Worm (Caenorhabditis elegans) whole organism, young adult: ENCODE measurements around the gene cdh-3.

Experiments
- B0261.1 ChIP-seq: sonication (generic microtip); optimal IDR thresholded peaks from 2 replicates; lab custom pipeline; 2016; ENCODE audit warnings: mild to moderate bottlenecking, missing genetic modification characterization, moderate library complexity, missing compliant biosample characterization
- B0336.3 ChIP-seq: fragments of 200-800 bp; sonication (Bioruptor generic); IDR thresholded peaks from 2 replicates; pipeline ENCODE4 v1.3.6; 2022; ENCODE audit warnings: missing genetic modification characterization, missing compliant biosample characterization
- C17E4.6 ChIP-seq: fragments of 200-800 bp; sonication (Bioruptor generic); IDR thresholded peaks from 2 replicates; pipeline ENCODE4 v1.3.6; 2022; ENCODE audit warnings: missing genetic modification reagents, missing genetic modification characterization, missing compliant biosample characterization
- F22D6.2 ChIP-seq: sonication (generic microtip); optimal IDR thresholded peaks from 2 replicates; lab custom pipeline; 2016; ENCODE audit warnings: mild to moderate bottlenecking, missing genetic modification characterization, missing compliant biosample characterization
- F23B12.7 ChIP-seq: sonication (generic microtip); optimal IDR thresholded peaks from 2 replicates; lab custom pipeline; 2017; ENCODE audit warnings: missing genetic modification characterization, mild to moderate bottlenecking, missing compliant biosample characterization, antibody characterized with exemption, moderate library complexity; ENCODE audit not compliant: insufficient read depth
- F39B2.1 ChIP-seq: fragments of 200-800 bp; sonication (Bioruptor generic); IDR thresholded peaks from 2 replicates; pipeline ENCODE4 v1.3.6; 2022; ENCODE audit warnings: missing genetic modification reagents, missing genetic modification characterization, missing compliant biosample characterization
- F49E8.2 ChIP-seq: sonication (generic microtip); optimal IDR thresholded peaks from 3 replicates; lab custom pipeline; 2017; ENCODE audit warnings: missing genetic modification characterization, mild to moderate bottlenecking, missing compliant biosample characterization, antibody characterized with exemption, moderate library complexity; ENCODE audit not compliant: insufficient read depth
- F57A8.1 ChIP-seq: fragments of 200-800 bp; sonication (Bioruptor generic); optimal IDR thresholded peaks from 2 replicates; lab custom pipeline; 2018; ENCODE audit warnings: mild to moderate bottlenecking, missing genetic modification characterization, moderate library complexity, missing compliant biosample characterization
- F57C9.4 ChIP-seq: sonication (generic microtip); optimal IDR thresholded peaks from 2 replicates; lab custom pipeline; 2017; ENCODE audit warnings: mild to moderate bottlenecking, missing genetic modification characterization, missing compliant biosample characterization
- K11D2.4 ChIP-seq: fragments of 200-800 bp; sonication (Bioruptor generic); IDR thresholded peaks from 2 replicates; pipeline ENCODE4 v1.3.6; 2022; ENCODE audit warnings: missing genetic modification reagents, missing genetic modification characterization, missing compliant biosample characterization
- T26A5.8 ChIP-seq: sonication (generic microtip); optimal IDR thresholded peaks from 2 replicates; lab custom pipeline; 2016; ENCODE audit warnings: missing genetic modification characterization, missing compliant biosample characterization
- Y67H2A.10 ChIP-seq: fragments of 200-800 bp; sonication (Bioruptor generic); conservative IDR thresholded peaks from 2 replicates; pipeline ENCODE4 v1.3.6; 2022; ENCODE audit warnings: missing genetic modification reagents, missing genetic modification characterization, missing compliant biosample characterization
- Y79H2A.3 ChIP-seq: fragments of 200-800 bp; sonication (Bioruptor generic); conservative IDR thresholded peaks from 2 replicates; pipeline ENCODE4 v1.3.6; 2022; ENCODE audit warnings: missing genetic modification reagents, missing genetic modification characterization, missing compliant biosample characterization
- aptf-3 ChIP-seq: fragments of 200-800 bp; sonication (Bioruptor generic); IDR thresholded peaks from 2 replicates; pipeline ENCODE4 v1.3.6; 2022; ENCODE audit warnings: missing genetic modification characterization, missing compliant biosample characterization
- athp-1 ChIP-seq: sonication (generic microtip); optimal IDR thresholded peaks from 2 replicates; lab custom pipeline; 2017; ENCODE audit warnings: mild to moderate bottlenecking, missing genetic modification characterization, missing compliant biosample characterization
- ccch-3 ChIP-seq: fragments of 200-800 bp; sonication (Bioruptor generic); optimal IDR thresholded peaks from 2 replicates; lab custom pipeline; 2018; ENCODE audit warnings: mild to moderate bottlenecking, missing genetic modification characterization, missing compliant biosample characterization
- ceh-100 ChIP-seq: fragments of 200-800 bp; sonication (Bioruptor generic); IDR thresholded peaks from 2 replicates; pipeline ENCODE4 v1.3.6; 2022; ENCODE audit warnings: missing genetic modification reagents, missing genetic modification characterization, missing compliant biosample characterization
- ceh-27 ChIP-seq: fragments of 200-800 bp; sonication (Bioruptor generic); optimal IDR thresholded peaks from 2 replicates; lab custom pipeline; 2018; ENCODE audit warnings: mild to moderate bottlenecking, missing genetic modification characterization, moderate library complexity, missing compliant biosample characterization
- die-1 ChIP-seq: sonication (generic microtip); optimal IDR thresholded peaks from 2 replicates; lab custom pipeline; 2016; ENCODE audit warnings: missing genotype, mild to moderate bottlenecking, missing genetic modification characterization, missing compliant biosample characterization
- dox-1 ChIP-seq: fragments of 200-800 bp; sonication (Bioruptor generic); IDR thresholded peaks from 2 replicates; pipeline ENCODE4 v1.3.6; 2022; ENCODE audit warnings: missing genetic modification reagents, missing genetic modification characterization, missing compliant biosample characterization
- egrh-3 ChIP-seq: fragments of 200-800 bp; sonication (Bioruptor generic); IDR thresholded peaks from 2 replicates; pipeline ENCODE4 v1.3.6; 2022; ENCODE audit warnings: missing genetic modification reagents, missing genetic modification characterization, missing compliant biosample characterization
- fkh-3 ChIP-seq: sonication (generic microtip); optimal IDR thresholded peaks from 2 replicates; lab custom pipeline; 2016; ENCODE audit warnings: mild to moderate bottlenecking, missing genetic modification characterization, missing compliant biosample characterization
- hlh-26 ChIP-seq: fragments of 200-800 bp; sonication (Bioruptor generic); conservative IDR thresholded peaks from 2 replicates; pipeline ENCODE4 v1.3.6; 2022; ENCODE audit warnings: missing genetic modification reagents, missing genetic modification characterization, missing compliant biosample characterization
- hmg-20 ChIP-seq: fragments of 200-800 bp; sonication (Bioruptor generic); IDR thresholded peaks from 2 replicates; pipeline ENCODE4 v1.3.6; 2022; ENCODE audit warnings: missing genetic modification reagents, missing genetic modification characterization, missing compliant biosample characterization
- lag-1 ChIP-seq: fragments of 200-800 bp; sonication (Bioruptor generic); IDR thresholded peaks from 2 replicates; pipeline ENCODE4 v1.3.6; 2022; ENCODE audit warnings: missing genetic modification reagents, missing genetic modification characterization, missing compliant biosample characterization
- lin-26 ChIP-seq: fragments of 200-800 bp; sonication (Bioruptor generic); IDR thresholded peaks from 2 replicates; pipeline ENCODE4 v1.3.6; 2022; ENCODE audit warnings: missing genetic modification reagents, missing genetic modification characterization, missing compliant biosample characterization
- lin-40 ChIP-seq: sonication (generic microtip); optimal IDR thresholded peaks from 2 replicates; lab custom pipeline; 2016; ENCODE audit warnings: missing genetic modification characterization, mild to moderate bottlenecking, missing compliant biosample characterization, missing genotype, missing genetic modification reagents
- lir-1 ChIP-seq: fragments of 200-800 bp; sonication (Bioruptor generic); conservative IDR thresholded peaks from 2 replicates; pipeline ENCODE4 v1.3.6; 2022; ENCODE audit warnings: missing genetic modification reagents, missing genetic modification characterization, missing compliant biosample characterization
- lsl-1 ChIP-seq: fragments of 200-800 bp; sonication (Bioruptor generic); optimal IDR thresholded peaks from 2 replicates; lab custom pipeline; 2018; ENCODE audit warnings: mild to moderate bottlenecking, missing genetic modification characterization, moderate library complexity, missing compliant biosample characterization
- lsy-27 ChIP-seq: sonication (generic microtip); optimal IDR thresholded peaks from 2 replicates; lab custom pipeline; 2017; ENCODE audit warnings: missing genetic modification characterization, mild to moderate bottlenecking, missing compliant biosample characterization, antibody characterized with exemption, missing genotype, borderline replicate concordance; ENCODE audit not compliant: insufficient read depth
- madf-3 ChIP-seq: fragments of 200-800 bp; sonication (Bioruptor generic); IDR thresholded peaks from 2 replicates; pipeline ENCODE4 v1.3.6; 2022; ENCODE audit warnings: missing genetic modification reagents, missing genetic modification characterization, missing compliant biosample characterization
- madf-8 ChIP-seq: fragments of 200-800 bp; sonication (Bioruptor generic); conservative IDR thresholded peaks from 2 replicates; pipeline ENCODE4 v1.3.6; 2022; ENCODE audit warnings: missing genetic modification reagents, missing genetic modification characterization, missing compliant biosample characterization
- mcd-1 ChIP-seq: fragments of 200-800 bp; sonication (Bioruptor generic); IDR thresholded peaks from 2 replicates; pipeline ENCODE4 v1.3.6; 2022; ENCODE audit warnings: missing genetic modification reagents, missing genetic modification characterization, missing compliant biosample characterization
- nfya-1 ChIP-seq: sonication (generic microtip); optimal IDR thresholded peaks from 2 replicates; lab custom pipeline; 2017; ENCODE audit warnings: antibody characterized with exemption, missing compliant biosample characterization, missing genetic modification characterization, borderline replicate concordance; ENCODE audit not compliant: insufficient read depth
- nfya-2 ChIP-seq: fragments of 200-800 bp; sonication (Bioruptor generic); IDR thresholded peaks from 2 replicates; pipeline ENCODE4 v1.3.6; 2022; ENCODE audit warnings: missing genetic modification reagents, missing genetic modification characterization, missing compliant biosample characterization
- nhr-179 ChIP-seq: sonication (generic microtip); optimal IDR thresholded peaks from 2 replicates; lab custom pipeline; 2016; ENCODE audit warnings: mild to moderate bottlenecking, missing genetic modification characterization, missing compliant biosample characterization
- nhr-80 ChIP-seq: sonication (generic microtip); optimal IDR thresholded peaks from 2 replicates; lab custom pipeline; 2016; ENCODE audit warnings: missing genetic modification characterization, missing compliant biosample characterization
- nhr-90 ChIP-seq: sonication (generic microtip); optimal IDR thresholded peaks from 2 replicates; lab custom pipeline; 2016; ENCODE audit warnings: missing genotype, mild to moderate bottlenecking, missing genetic modification characterization, missing compliant biosample characterization
- rcor-1 ChIP-seq: fragments of 200-800 bp; sonication (Bioruptor generic); IDR thresholded peaks from 2 replicates; pipeline ENCODE4 v1.3.6; 2022; ENCODE audit warnings: missing genetic modification reagents, missing genetic modification characterization, missing compliant biosample characterization
- sdz-38 ChIP-seq: sonication (generic microtip); optimal IDR thresholded peaks from 2 replicates; lab custom pipeline; 2016; ENCODE audit warnings: missing genotype, missing genetic modification characterization, missing compliant biosample characterization
- sea-2 ChIP-seq: fragments of 200-800 bp; sonication (Bioruptor generic); IDR thresholded peaks from 2 replicates; pipeline ENCODE4 v1.3.6; 2022; ENCODE audit warnings: missing genetic modification characterization, missing compliant biosample characterization
- snpc-1.1 ChIP-seq: sonication (generic microtip); optimal IDR thresholded peaks from 2 replicates; lab custom pipeline; 2017; ENCODE audit warnings: missing genetic modification characterization, mild to moderate bottlenecking, missing compliant biosample characterization, antibody characterized with exemption, moderate library complexity, missing genotype, missing genetic modification reagents; ENCODE audit not compliant: insufficient read depth
- ztf-18 ChIP-seq: sonication (generic microtip); optimal IDR thresholded peaks from 2 replicates; lab custom pipeline; 2016; ENCODE audit warnings: missing genotype, mild to moderate bottlenecking, missing genetic modification characterization, missing compliant biosample characterization
- ztf-3 ChIP-seq: fragments of 200-800 bp; sonication (Bioruptor generic); optimal IDR thresholded peaks from 2 replicates; lab custom pipeline; 2018; ENCODE audit warnings: mild to moderate bottlenecking, missing genetic modification characterization, missing compliant biosample characterization

cdh-3 gene

DNA sequence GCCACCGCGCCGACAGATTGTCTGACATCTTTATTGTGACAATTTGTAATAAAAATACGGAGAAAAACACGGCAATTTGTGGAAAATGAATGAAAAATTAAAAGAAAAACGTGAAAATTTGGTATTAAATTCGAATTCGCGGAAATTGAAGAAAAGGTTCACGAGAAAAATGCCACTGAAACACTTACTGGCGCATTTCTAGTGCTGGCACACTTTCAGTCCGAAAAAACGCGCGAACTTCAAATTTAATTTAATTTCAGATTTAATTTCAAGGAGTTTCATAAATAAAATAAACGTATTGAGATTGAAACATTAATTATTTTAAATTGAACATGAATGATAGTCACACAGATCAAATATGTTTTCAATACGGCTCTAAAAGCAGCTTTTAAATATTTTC, 41.1 kb upstream of the cdh-3 start, which contains the start of gene cyk-7 (continued):
- no peak for TF ChIP-seq fkh-3 (tag; lab: Kevin White, UChicago)
- no peak for TF ChIP-seq die-1 (tag; lab: Kevin White, UChicago)
- peak; percentile 97 for TF ChIP-seq ztf-18 (tag; lab: Kevin White, UChicago)
- TF ChIP-seq Y67H2A.10, result no peak
- TF ChIP-seq rcor-1 (GFP tag; lab: Robert Waterston, UW), result peak; percentile 61
- peak; percentile 13 for TF ChIP-seq F49E8.2 (tag; lab: Kevin White, UChicago)
- no peak for TF ChIP-seq ztf-3 (GFP tag; lab: Kevin White, UChicago)
- TF ChIP-seq F57A8.1 (GFP tag; lab: Kevin White, UChicago), result no peak
- no peak for TF ChIP-seq aptf-3 (GFP tag; lab: Robert Waterston, UW)
- no peak for TF ChIP-seq egrh-3 (GFP tag; lab: Robert Waterston, UW)
- no peak for TF ChIP-seq T26A5.8
- TF ChIP-seq nfya-1 (tag; lab: Kevin White, UChicago), result no peak
- peak; percentile 74 for TF ChIP-seq lsl-1 (GFP tag; lab: Kevin White, UChicago)
- no peak for TF ChIP-seq hlh-26 (GFP tag; lab: Robert Waterston, UW)
- no peak for TF ChIP-seq nfya-2 (GFP tag; lab: Robert Waterston, UW)
- TF ChIP-seq nhr-80 (tag; lab: Kevin White, UChicago), result no peak
- TF ChIP-seq athp-1, result no peak
- TF ChIP-seq nhr-179 (tag; lab: Kevin White, UChicago), result no peak
- no peak for TF ChIP-seq ccch-3 (GFP tag; lab: Kevin White, UChicago)
- TF ChIP-seq hmg-20 (GFP tag; lab: Robert Waterston, UW), result no peak
- no peak for TF ChIP-seq F22D6.2 (tag; lab: Kevin White, UChicago)
- no peak for TF ChIP-seq lin-26 (GFP tag; lab: Robert Waterston, UW)
- no peak for TF ChIP-seq madf-3 (GFP tag; lab: Robert Waterston, UW)
- peak; percentile 24 for TF ChIP-seq snpc-1.1 (tag; lab: Kevin White, UChicago)
- no peak for TF ChIP-seq F39B2.1 (GFP tag; lab: Robert Waterston, UW)
- no peak for TF ChIP-seq sea-2 (GFP tag; lab: Robert Waterston, UW)
- TF ChIP-seq ceh-27, result no peak
- TF ChIP-seq nhr-90 (tag; lab: Kevin White, UChicago), result no peak
- TF ChIP-seq sdz-38 (tag; lab: Kevin White, UChicago), result no peak
- TF ChIP-seq K11D2.4 (GFP tag; lab: Robert Waterston, UW), result no peak
- peak; percentile 56 for TF ChIP-seq madf-8 (GFP tag; lab: Robert Waterston, UW)
- no peak; the same call in 1 of the 2 replicates for TF ChIP-seq C17E4.6
- TF ChIP-seq dox-1, result no peak; the same call in 1 of the 2 replicates
- 0 out of 2 replicates have a peak, but pooled peaks have one; percentile 13 for TF ChIP-seq ceh-100 (GFP tag; lab: Robert Waterston, UW)
- TF ChIP-seq lag-1 (GFP tag; lab: Robert Waterston, UW), result no peak
- no peak for TF ChIP-seq lin-40

DNA sequence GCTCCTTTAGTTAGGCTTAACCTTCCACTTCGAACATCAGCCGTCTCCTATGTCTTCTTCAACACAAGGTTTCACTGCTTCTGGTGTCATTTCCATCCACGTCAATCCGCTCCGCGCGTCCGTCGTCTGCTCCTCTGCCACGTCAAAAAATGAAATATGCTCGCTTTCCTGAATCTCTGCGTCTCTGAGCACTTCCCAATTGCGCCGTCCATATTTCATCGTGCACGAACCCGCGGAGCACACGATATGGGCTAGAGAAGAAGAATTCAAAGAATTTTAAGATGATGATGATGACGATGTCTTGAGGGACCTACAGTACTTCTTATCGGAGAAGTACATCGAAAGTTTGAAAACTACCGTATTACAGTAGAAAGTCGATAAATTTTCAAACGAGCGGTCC, 38.7 kb upstream of the cdh-3 start:
- TF ChIP-seq mcd-1 (GFP tag; lab: Robert Waterston, UW) (no peak), B0336.3 (GFP tag; lab: Robert Waterston, UW) (no peak), lir-1 (GFP tag; lab: Robert Waterston, UW) (no peak), Y79H2A.3 (GFP tag; lab: Robert Waterston, UW) (no peak), F57C9.4 (tag; lab: Kevin White, UChicago) (no peak), F22D6.2 (tag; lab: Kevin White, UChicago) (no peak), nhr-80 (tag; lab: Kevin White, UChicago) (no peak), die-1 (tag; lab: Kevin White, UChicago) (no peak), B0261.1 (no peak), lsy-27 (no peak), F23B12.7 (tag; lab: Kevin White, UChicago) (no peak)
